Worm (Caenorhabditis elegans): Measurements from ENCODE around the gene F45F2.11.

- TF ChIP-seq nhr-11 (tag; optimal IDR thresholded peaks at IDR 0.05): no peak
- no peak for TF ChIP-seq nhr-12 (tag; optimal IDR thresholded peaks at IDR 0.05)
- no peak for TF ChIP-seq skn-1 (tag; optimal IDR thresholded peaks at IDR 0.05)
- TF ChIP-seq hlh-4 (tag; optimal IDR thresholded peaks at IDR 0.05): no peak
- TF ChIP-seq zag-1 (tag; optimal IDR thresholded peaks at IDR 0.05): no peak
- TF ChIP-seq egl-27 (tag; optimal IDR thresholded peaks at IDR 0.05): no peak
- no peak for TF ChIP-seq C16A3.4 (tag; optimal IDR thresholded peaks at IDR 0.05)
- TF ChIP-seq isw-1 (GFP tag; IDR thresholded peaks at IDR 0.05): no peak
- TF ChIP-seq fos-1 (tag; optimal IDR thresholded peaks at IDR 0.05): no peak
- no peak for TF ChIP-seq nhr-90 (tag; optimal IDR thresholded peaks at IDR 0.05; ENCODE audit: poor library complexity)
- no peak for TF ChIP-seq lir-3 (tag; optimal IDR thresholded peaks at IDR 0.05; ENCODE audit: poor library complexity)
- TF ChIP-seq zip-4 (GFP tag; optimal IDR thresholded peaks at IDR 0.05): no peak
- no peak for TF ChIP-seq nhr-77 (tag; optimal IDR thresholded peaks at IDR 0.05)
Measured at ce11 chrV:8569172-8569571, 48.5 kb upstream of the F45F2.11 start.

Measured in whole organism, L1 larva.